Worm (Caenorhabditis elegans): ENCODE measurements around the gene R13D11.1.

R13D11.1 gene

DNA sequence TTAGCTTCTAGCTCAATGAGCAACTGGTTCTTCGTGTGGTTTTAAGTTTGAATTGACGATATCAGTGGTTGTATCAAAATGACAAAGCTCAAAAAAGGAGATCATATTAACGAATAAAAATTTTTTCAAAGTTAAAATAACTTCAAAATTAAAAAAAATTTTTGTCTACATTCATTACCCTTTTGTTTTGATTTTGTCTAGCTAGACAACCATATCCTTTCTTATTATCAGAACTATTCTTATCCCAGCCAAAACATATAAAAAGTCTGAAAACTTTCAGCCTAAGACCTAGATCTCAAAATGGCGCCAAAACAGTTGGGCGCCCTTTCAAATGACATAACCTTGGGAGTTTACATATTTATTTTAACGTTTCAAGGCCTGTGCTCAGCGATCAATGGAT lies at the start of gene R13D11.1:
Gene R13D11.1, plus strand, starts transcription at position 301 of the 400 bp plus-strand sequence.
- no peak for TF ChIP-seq W03F9.2 (tag; optimal IDR thresholded peaks at IDR 0.05)
- TF ChIP-seq dao-5 (tag; optimal IDR thresholded peaks at IDR 0.05), result no peak
- TF ChIP-seq him-1 (tag; optimal IDR thresholded peaks at IDR 0.05), result no peak

DNA sequence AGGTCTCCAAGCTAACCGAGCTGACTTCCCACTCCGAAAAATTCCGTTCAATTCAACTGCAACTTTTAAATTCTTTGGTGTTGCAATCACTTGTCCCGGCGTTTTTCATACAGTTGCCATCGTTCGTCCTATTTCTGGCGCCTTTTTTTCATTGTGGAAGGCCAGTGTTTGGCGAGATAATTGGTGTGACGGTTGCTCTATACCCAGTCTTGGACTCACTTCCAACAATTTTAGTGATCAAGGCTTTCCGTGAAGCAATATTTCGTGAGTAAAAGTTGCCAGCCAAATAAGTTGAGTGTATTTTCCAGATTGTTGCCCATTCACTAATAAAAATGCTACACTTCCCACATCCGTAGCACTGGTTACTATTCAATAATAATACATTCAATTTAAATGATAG lies 45.1 kb upstream of the R13D11.1 start:
- TF ChIP-seq him-1 (tag; optimal IDR thresholded peaks at IDR 0.05) (no peak), dao-5 (tag; optimal IDR thresholded peaks at IDR 0.05) (no peak), W03F9.2 (tag; optimal IDR thresholded peaks at IDR 0.05) (no peak)

- TF ChIP-seq W03F9.2 (tag; optimal IDR thresholded peaks at IDR 0.05) (peak; percentile 79), dao-5 (tag; optimal IDR thresholded peaks at IDR 0.05) (no peak)
Measured at ce11 chrV:773256-773655, 44.0 kb upstream of the R13D11.1 start, which contains the start of gene sti-1. Gene sti-1, plus strand, starts transcription at chrV:773518.

- TF ChIP-seq dao-5 (tag; optimal IDR thresholded peaks at IDR 0.05), result no peak
- no peak for TF ChIP-seq W03F9.2 (tag; optimal IDR thresholded peaks at IDR 0.05)
Measured at ce11 chrV:774341-774740, 42.9 kb upstream of the R13D11.1 start.

DNA sequence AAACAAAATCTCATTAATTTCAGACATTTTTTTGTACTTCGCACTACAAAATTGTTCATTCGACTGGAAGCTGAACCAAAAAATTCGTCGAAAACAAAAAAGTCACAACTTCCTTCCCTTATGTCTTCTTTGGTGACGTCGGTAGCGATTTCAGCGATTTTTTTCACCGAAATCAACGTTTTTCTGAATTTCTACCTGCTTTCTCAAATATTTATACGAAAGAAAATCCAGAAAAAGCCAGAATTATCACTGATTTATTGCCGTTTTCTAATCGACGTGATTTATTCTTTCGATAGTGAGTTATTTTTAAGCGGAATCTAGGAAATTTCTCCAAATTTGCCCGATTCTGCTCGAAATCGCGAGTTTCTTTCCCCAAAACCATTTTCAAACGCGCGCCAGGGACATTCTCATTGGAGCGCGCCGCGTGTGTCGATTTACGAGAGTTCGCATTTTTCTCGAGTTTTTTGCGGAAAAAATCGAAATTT lies 42.4 kb upstream of the R13D11.1 start, which contains the start of gene srbc-58:
Gene srbc-58, plus strand, starts transcription at position 121 of the 485 bp plus-strand sequence.
- TF ChIP-seq him-1 (tag; optimal IDR thresholded peaks at IDR 0.05) (no peak), W03F9.2 (tag; optimal IDR thresholded peaks at IDR 0.05) (no peak), dao-5 (tag; optimal IDR thresholded peaks at IDR 0.05) (no peak)

DNA sequence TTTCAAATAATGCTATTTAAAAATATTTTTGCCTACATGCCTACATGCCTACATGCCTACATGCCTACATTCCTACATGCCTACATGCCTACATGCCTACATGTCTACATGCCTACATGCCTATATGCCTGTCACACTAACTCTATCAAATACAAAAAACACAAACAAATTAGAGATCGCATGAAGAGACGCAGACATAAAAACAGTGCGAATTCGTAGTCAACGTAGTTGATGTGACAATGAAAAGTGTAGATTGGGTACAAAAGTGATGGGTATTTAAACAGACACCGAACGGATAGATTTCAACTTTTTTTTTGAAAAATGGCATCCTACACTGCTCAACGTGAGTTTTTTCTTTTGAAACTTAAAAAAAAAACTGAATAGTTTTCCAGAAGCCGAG lies 40.0 kb upstream of the R13D11.1 start, which contains the start of gene R09E12.9:
Gene R09E12.9, plus strand, starts transcription at position 316 of the 400 bp plus-strand sequence.
- no peak for TF ChIP-seq him-1 (tag; optimal IDR thresholded peaks at IDR 0.05)
- no peak for TF ChIP-seq dao-5 (tag; optimal IDR thresholded peaks at IDR 0.05)
- TF ChIP-seq W03F9.2 (tag; optimal IDR thresholded peaks at IDR 0.05), result no peak

DNA sequence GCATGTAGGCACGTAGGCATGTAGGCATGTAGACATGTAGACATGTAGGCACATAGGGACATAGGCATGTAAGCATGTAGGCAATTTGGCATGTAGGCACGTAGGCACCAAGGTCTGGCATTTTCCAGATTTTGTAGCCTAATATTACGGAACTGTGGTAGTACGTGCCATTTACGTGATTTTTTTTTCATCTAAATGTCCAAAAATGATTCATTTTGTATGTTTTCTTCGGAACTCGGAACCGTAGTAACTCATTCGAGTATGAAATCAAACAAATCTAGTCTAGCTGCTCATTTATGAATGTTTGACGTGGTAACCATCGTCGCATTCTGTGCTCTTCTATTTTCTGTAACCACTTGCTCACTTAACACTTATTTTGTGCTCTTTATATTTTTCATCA lies 38.9 kb upstream of the R13D11.1 start, which contains the start of gene srbc-59:
Gene srbc-59, plus strand, starts transcription at position 301 of the 400 bp plus-strand sequence.
- TF ChIP-seq dao-5 (tag; optimal IDR thresholded peaks at IDR 0.05) (no peak), him-1 (tag; optimal IDR thresholded peaks at IDR 0.05) (no peak), W03F9.2 (tag; optimal IDR thresholded peaks at IDR 0.05) (no peak)

DNA sequence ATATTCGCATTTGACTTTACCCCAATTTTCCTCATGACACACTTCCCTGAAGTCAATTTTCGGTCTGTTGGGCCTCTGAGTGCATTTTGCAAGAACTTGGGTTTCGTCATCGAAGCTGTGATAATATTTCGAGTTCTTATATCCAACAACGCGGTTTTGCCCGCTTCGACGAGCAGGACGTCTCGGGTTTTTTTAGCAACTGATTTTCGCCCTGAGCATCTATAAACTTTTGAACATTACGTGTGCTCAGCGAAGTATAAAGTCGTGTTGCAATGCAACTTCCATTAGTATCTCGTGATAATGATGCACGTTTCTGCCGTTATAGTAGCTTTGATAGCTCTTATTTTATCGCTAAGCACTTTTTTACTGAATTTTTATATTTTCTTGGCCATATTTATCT lies 37.3 kb upstream of the R13D11.1 start, which contains the start of gene srbc-60:
Gene srbc-60, plus strand, starts transcription at position 301 of the 400 bp plus-strand sequence.
- TF ChIP-seq him-1 (tag; optimal IDR thresholded peaks at IDR 0.05), result no peak
- no peak for TF ChIP-seq dao-5 (tag; optimal IDR thresholded peaks at IDR 0.05)
- TF ChIP-seq W03F9.2 (tag; optimal IDR thresholded peaks at IDR 0.05), result no peak

DNA sequence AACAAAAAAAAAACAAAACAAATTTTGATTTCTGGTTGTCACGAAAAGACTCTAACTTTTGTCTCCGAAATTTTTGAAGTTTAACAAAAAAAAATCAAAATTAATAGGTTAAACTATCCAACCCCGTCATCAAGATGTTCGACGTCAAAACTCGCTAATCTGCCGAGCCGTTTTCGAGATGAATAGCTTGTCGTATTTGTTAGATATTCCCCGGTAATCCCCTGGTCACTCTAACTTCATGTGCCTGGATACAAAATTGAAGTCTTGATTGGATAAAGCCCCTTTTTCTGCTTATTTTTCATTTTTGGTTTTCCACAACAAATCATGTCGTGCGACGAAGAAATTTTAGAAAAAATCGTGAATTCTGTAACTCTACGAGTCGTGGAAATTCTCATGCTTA lies 34.9 kb upstream of the R13D11.1 start, which contains the start of gene srab-16:
Gene srab-16, plus strand, starts transcription at position 301 of the 400 bp plus-strand sequence.
- TF ChIP-seq W03F9.2 (tag; optimal IDR thresholded peaks at IDR 0.05), result no peak
- TF ChIP-seq dao-5 (tag; optimal IDR thresholded peaks at IDR 0.05), result no peak
- no peak for TF ChIP-seq him-1 (tag; optimal IDR thresholded peaks at IDR 0.05)

ce11 chrV:794092-794491 lies 23.2 kb upstream of the R13D11.1 start:
- no peak for TF ChIP-seq W03F9.2 (tag; optimal IDR thresholded peaks at IDR 0.05)
- no peak for TF ChIP-seq him-1 (tag; optimal IDR thresholded peaks at IDR 0.05)
- no peak for TF ChIP-seq dao-5 (tag; optimal IDR thresholded peaks at IDR 0.05)

DNA sequence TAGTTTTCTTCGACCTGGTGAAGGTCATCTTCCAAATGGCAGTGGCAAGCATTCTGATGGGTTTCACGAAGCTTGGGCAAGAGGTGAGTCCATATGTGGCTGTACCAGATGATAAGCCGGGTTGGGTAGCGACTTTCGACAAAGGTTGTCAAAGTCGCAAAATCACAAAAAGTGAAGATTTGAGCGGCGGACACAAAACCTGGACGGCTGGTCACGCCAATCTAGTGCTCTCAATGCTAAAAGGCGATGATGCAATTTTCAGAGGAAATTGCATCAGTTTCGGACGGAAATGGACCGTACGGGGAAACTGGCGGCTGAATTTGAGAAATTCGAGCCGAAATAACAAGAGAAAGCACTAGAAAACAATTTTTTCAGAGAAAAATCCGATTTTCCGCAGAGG lies 20.0 kb upstream of the R13D11.1 start:
- TF ChIP-seq dao-5 (tag; optimal IDR thresholded peaks at IDR 0.05) (no peak), him-1 (tag; optimal IDR thresholded peaks at IDR 0.05) (no peak), W03F9.2 (tag; optimal IDR thresholded peaks at IDR 0.05) (no peak)

DNA sequence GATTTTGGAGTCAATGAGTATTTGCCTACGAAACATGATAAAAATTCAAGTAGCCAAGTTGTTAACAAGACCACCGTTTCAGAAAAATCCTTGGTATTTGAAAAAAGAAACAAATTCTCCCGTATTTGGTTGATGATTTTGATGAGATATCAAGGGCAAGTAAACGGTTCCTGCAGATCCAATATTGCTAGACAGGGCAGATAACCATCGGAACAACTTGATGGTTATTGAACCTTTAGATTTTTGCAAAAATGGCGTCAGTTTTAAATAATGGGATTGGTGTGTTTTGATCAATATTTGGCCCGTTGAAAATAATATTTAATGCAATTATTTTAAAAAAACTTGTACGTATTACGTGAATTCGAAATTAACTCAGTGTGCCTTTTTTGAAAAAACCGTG lies 17.0 kb upstream of the R13D11.1 start:
- TF ChIP-seq him-1 (tag; optimal IDR thresholded peaks at IDR 0.05) (no peak), dao-5 (tag; optimal IDR thresholded peaks at IDR 0.05) (no peak), W03F9.2 (tag; optimal IDR thresholded peaks at IDR 0.05) (no peak)

ce11 chrV:801555-802060 lies 15.7 kb upstream of the R13D11.1 start:
- TF ChIP-seq him-1 (tag; optimal IDR thresholded peaks at IDR 0.05) (no peak), dao-5 (tag; optimal IDR thresholded peaks at IDR 0.05) (no peak), W03F9.2 (tag; optimal IDR thresholded peaks at IDR 0.05) (no peak)

DNA sequence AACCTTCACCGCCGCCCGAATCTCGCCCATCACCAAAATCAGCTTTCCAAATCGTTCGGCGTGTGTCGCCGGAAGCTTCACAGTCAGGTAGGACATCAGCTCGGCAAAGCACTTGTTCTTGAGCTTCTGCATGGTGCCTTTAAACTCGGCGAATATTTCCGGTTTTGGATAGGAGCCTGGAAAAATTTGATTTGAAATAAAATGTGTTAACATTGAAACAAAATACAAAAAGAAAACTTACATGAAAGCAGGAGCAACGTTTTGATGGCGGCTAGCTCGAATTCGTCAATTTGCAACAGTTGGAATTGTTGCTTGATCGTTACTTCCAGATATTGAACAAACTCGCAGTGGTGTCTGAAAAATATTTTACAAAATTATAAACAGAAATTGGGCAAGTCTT lies 14.6 kb upstream of the R13D11.1 start:
- TF ChIP-seq dao-5 (tag; optimal IDR thresholded peaks at IDR 0.05) (no peak), W03F9.2 (tag; optimal IDR thresholded peaks at IDR 0.05) (no peak), him-1 (tag; optimal IDR thresholded peaks at IDR 0.05) (no peak)

DNA sequence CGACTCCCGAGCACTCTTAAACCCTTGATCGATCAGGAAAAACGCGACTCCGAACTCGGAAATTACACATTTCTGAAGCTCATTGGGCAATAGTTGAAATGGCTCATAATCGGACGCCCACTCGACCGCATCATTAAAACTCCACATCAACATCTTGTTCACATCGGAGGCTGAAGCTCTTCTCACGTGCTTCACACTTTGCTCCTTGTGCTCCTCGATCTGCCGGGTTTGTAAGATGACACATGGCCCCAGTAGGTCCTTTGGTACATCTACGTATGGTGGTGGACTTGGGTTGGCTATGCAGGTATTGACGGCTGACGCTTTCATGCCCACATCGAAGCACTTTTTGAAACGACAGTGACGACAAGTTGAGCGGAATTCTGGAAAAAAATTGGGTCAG lies 13.8 kb upstream of the R13D11.1 start:
- TF ChIP-seq him-1 (tag; optimal IDR thresholded peaks at IDR 0.05) (no peak), dao-5 (tag; optimal IDR thresholded peaks at IDR 0.05) (no peak), W03F9.2 (tag; optimal IDR thresholded peaks at IDR 0.05) (no peak)

All from whole organism, L4/young adult.